Fruit fly (Drosophila melanogaster) whole organism: ENCODE results near the gene senju.

Experiments
- CG8478 ChIP-seq: fragments of >200 bp; optimal IDR thresholded peaks from 2 replicates; lab custom pipeline; 2018; ENCODE audit warnings: inconsistent platforms
- Dll ChIP-seq: fragments of >200 bp; optimal IDR thresholded peaks from 2 replicates; lab custom pipeline; 2017
- EcR ChIP-seq, 2 experiments: fragments of >200 bp; optimal IDR thresholded peaks; 2 replicates each; lab custom pipeline; 2017; ENCODE audit warnings: missing biosample characterization in 2 of 2, missing genetic modification characterization in 2 of 2, missing genetic modification reagents in 2 of 2
- pan ChIP-seq: fragments of >200 bp; optimal IDR thresholded peaks from 2 replicates; lab custom pipeline; 2017
- psq ChIP-seq: fragments of >200 bp; optimal IDR thresholded peaks from 2 replicates; lab custom pipeline; 2017
- usp ChIP-seq: fragments of >200 bp; optimal IDR thresholded peaks from 2 replicates; lab custom pipeline; 2017; ENCODE audit warnings: missing biosample characterization, missing genetic modification characterization, mixed read lengths

senju gene

DNA sequence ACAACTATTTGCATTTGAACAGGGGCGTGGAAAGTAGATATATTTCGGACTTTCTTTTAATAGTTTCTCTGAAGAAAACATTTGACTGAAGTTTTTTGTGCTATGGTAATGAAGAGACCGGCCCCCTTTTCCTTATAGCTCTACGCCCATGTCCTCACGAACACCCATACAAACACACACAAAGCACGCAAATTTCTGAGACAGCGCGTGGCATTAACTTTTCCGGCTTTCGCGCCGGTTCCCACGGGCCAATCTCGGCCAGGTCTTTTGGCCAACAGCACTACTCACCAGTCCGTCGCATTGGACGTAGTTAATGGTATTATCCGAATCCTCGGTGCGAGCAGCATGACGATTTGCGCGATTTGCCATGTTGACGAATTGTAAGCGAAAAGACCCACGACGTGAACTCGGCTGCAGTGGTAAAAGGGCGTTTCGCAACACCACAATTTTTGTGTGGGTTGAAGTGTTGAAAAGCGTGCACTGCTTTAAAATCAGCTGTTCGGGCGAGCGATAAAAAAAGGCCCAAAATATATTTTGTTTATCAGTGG is at the start of gene senju:
Gene senju, plus strand, starts transcription at position 477 of the 548 bp plus-strand sequence.
- TF ChIP-seq EcR (GFP tag; optimal IDR thresholded peaks at IDR 0.05; lab: Kevin White, UChicago) = no peak
- no peak for TF ChIP-seq Dll (lab: Kevin White, UChicago)
- TF ChIP-seq usp (GFP tag; lab: Kevin White, UChicago) = no peak
- TF ChIP-seq psq (lab: Kevin White, UChicago) = no peak
- no peak for TF ChIP-seq pan (lab: Kevin White, UChicago)
- no peak for TF ChIP-seq CG8478

DNA sequence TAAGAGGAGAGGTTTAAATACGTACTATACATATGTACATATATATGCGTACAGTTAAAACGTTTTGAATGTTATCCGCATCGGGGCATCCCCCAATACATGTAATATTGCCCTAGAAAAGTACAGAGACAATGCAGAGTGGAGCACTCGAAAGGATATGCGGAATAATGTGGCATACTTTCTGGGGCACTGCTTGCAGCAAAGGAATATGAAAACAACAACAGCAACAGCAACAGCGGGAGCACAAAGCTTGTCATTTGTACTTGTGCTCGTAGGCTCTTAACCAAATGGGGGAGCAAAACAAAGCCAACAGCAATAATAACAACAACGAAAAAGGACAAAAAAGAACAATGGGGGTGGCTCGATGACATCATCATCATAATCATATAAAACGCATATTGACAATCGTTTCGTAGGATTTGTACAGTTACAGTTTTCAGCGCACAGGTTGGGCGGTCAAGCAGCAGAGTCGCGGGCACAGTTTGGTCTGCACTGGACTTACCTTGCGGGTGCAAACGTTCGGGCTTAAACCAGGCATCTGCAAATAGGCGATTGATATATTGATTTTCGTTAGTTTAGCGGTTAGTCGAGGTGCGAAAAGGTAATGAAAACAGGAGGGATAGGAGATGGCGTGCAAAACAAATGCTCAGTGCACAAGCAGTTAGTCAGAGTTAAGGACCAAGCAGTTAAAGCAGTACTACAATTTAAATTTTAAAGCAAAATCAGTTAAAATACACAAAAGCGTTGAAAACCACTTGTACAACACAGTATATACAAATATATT is 48.8 kb upstream of the senju start:
- TF ChIP-seq CG8478 = no peak
- TF ChIP-seq pan (lab: Kevin White, UChicago) = no peak
- TF ChIP-seq EcR (GFP tag; optimal IDR thresholded peaks at IDR 0.05; lab: Kevin White, UChicago) = no peak
- no peak for TF ChIP-seq psq (lab: Kevin White, UChicago)
- no peak for TF ChIP-seq usp (GFP tag; lab: Kevin White, UChicago)
- TF ChIP-seq Dll (lab: Kevin White, UChicago) = no peak

DNA sequence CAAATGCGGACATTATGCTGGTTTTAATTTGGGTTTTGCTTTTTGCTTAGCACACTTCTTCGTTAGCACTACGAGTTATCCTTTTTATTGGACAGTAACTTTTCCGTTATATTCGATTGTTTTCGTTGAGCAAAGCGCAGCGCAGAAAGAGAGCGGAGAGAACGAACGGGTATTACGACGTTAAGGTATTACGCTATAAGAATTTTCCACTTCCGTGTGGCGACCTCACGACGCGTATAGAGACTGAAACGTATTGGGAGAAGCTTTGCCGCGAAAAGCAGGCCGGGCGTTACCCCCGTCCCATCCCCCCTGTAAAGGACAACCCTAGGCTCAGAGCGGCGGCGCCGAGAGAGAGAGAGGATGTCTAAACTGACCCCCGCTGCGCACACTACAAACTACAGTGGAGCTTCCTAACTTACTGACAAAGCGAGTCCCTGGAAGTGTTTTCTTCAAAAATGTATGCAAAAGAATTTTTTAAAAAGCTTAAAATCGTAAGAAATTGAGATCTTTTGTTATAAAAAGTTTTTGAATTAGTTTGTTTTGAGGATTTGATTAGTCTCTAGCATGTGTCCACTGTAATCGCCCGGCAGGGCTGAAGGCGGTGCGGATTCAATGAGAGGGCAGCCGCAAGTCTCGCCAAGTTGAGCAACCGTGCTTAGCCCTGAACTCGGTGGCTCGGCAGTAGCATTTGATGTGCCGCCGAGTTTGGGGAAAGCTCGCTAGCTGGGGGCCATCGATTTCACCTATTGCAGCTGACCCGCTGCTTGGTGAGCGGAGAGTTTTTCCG is 47.8 kb upstream of the senju start:
- TF ChIP-seq EcR (GFP tag; optimal IDR thresholded peaks at IDR 0.05; lab: Kevin White, UChicago) (no peak), pan (lab: Kevin White, UChicago) (peak; percentile 65)

DNA sequence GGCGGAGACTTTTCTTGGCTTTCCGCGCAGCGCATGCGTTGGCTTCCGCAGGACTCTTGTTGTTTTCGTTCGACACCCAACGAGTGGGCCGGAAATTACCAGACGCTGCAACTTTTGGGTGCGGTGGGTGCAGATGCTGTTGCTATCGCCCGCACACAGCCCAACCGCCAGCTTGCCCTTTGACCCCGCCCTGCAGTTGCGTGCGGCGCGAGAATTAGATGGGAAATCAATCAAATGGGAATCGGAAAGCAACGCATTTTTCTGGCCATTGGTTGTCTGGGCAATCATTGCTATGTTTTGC is 47.2 kb upstream of the senju start:
- no peak for TF ChIP-seq pan (lab: Kevin White, UChicago)
- no peak for TF ChIP-seq usp (GFP tag; lab: Kevin White, UChicago)
- TF ChIP-seq Dll (lab: Kevin White, UChicago) = no peak
- TF ChIP-seq CG8478 = no peak
- TF ChIP-seq psq (lab: Kevin White, UChicago) = no peak

DNA sequence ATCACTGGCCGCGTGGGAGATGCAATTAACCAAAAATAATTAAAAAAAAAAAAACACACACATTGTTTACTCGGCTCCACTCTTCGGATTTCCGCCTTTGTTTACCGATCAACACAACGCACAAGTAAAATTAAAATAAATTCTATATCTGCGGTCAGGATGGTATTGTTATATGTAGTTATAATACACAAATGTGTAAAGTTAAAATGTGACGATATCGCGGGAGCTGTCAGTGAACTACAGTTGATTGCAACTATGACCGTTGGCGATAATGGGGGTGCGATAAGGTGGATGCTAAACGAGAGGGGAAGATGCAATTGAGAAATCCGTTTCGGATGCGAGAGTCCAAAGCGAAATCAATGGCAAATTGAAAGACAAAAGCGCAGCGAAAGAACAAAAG is 46.3 kb upstream of the senju start:
- TF ChIP-seq Dll (lab: Kevin White, UChicago) = no peak
- no peak for TF ChIP-seq usp (GFP tag; lab: Kevin White, UChicago)
- TF ChIP-seq EcR (GFP tag; optimal IDR thresholded peaks at IDR 0.05; lab: Kevin White, UChicago) = no peak
- TF ChIP-seq CG8478 = no peak
- no peak for TF ChIP-seq psq (lab: Kevin White, UChicago)
- no peak for TF ChIP-seq pan (lab: Kevin White, UChicago)

DNA sequence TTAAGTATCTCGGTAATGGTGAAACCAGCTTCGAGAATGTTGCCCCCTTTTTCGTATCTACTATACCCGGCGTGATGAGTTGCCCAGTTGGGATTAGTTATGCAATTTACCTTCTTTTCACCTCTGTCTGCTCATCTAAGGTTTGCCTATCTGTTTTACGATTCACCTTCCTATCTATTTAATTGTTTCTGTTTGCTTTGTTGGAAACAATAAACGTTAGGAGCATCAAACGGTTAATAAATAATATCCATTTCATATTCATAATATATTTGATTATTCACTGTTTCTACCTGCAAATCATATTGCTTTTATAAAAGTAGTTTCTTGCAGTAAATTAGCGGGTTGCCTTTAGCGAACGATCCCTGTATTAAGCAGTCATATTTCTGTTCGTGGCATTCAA is 45.4 kb upstream of the senju start:
- TF ChIP-seq usp (GFP tag; lab: Kevin White, UChicago) (no peak), CG8478 (no peak), pan (lab: Kevin White, UChicago) (no peak), EcR (GFP tag; optimal IDR thresholded peaks at IDR 0.05; lab: Kevin White, UChicago) (no peak), Dll (lab: Kevin White, UChicago) (no peak), psq (lab: Kevin White, UChicago) (no peak)

DNA sequence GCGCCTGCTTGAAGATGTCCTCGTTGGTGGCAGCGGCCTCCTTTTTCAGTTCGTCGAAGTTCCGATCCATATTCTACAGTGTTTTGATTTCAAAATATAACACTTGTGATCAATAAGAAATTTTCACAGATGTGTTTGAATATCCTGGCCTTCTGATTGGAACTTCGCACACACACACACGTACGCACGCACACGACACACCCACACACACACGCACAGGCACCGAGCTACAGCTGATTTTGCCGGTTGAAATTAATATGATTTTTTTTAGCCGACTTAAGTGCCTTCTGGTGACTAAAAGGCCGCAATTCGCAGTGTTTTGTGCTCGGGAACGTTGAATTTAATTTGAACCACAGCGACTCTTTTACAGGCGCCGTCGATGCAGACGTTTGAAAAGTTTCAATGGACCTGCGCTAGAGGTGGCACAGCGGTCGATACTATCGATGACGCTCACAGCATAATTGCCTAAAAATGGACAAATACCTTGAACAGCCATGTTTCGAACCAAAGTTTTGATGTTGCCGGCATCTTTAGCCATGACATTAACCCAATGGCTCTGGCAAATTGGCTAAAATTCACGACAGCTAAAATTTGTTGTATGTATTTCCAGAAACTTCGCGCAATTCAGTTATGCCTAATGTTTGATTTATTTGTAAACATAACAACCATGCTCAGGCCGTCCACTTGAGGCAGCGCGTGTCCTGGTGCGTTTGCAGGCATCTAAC is 43.2 kb upstream of the senju start, which contains the start of gene Rtnl1:
Gene Rtnl1, minus strand, starts transcription at position 415 of the 725 bp plus-strand sequence.
- TF ChIP-seq pan (lab: Kevin White, UChicago) = no peak
- TF ChIP-seq Dll (lab: Kevin White, UChicago) = no peak
- no peak for TF ChIP-seq usp (GFP tag; lab: Kevin White, UChicago)
- TF ChIP-seq CG8478 = no peak
- TF ChIP-seq psq (lab: Kevin White, UChicago) = no peak
- TF ChIP-seq EcR (GFP tag; optimal IDR thresholded peaks at IDR 0.05; lab: Kevin White, UChicago) = no peak

DNA sequence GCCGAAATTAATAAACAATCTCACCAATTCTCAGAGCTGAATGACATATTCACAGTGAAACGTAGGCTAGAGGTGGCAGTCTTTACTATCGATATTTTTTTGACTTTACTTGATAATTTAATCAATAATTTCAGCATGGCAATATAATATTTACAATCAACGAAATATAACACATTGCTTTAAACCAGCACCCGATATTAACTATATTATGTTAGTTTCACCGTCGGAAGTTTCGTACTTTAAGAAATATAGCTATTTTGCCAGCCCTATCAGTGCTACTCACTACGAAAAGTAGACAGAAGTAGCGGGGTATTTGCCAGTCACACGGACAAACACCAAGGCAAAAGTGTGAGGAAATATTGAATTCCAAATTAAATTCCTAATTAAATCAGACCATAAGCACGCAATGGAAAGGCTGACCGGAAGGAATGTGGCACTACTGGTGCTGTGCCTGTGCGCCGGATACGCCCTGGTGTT is 41.8 kb upstream of the senju start, which contains the start of the genes CG31917, Tfb5 and SelT:
Gene CG31917, minus strand, starts transcription at position 51 of the 477 bp plus-strand sequence.
Gene Tfb5, minus strand, starts transcription at position 51 of the 477 bp plus-strand sequence.
Gene SelT, plus strand, starts transcription at position 139 of the 477 bp plus-strand sequence.
- TF ChIP-seq CG8478 = no peak
- no peak for TF ChIP-seq pan (lab: Kevin White, UChicago)
- no peak for TF ChIP-seq EcR (GFP tag; optimal IDR thresholded peaks at IDR 0.05; lab: Kevin White, UChicago)
- no peak for TF ChIP-seq usp (GFP tag; lab: Kevin White, UChicago)
- no peak for TF ChIP-seq Dll (lab: Kevin White, UChicago)
- TF ChIP-seq psq (lab: Kevin White, UChicago) = no peak

DNA sequence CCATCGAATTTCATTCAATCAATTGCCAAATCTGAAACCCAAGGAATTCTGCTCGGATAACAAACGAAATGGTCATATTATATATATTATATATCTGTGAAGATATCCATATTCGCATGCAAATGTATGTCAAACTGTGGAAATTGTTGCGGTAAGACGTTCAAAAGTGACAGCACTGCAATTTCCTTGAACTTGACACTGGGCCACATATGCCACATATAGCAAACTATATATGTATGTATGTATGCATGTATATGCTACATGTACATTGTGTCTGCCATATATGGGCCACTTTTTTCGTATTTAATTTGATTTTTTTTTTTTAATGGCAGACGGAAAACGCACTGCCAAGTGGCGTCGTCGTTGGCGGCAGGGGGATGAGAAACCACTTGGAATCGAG is 32.2 kb upstream of the senju start:
- no peak for TF ChIP-seq CG8478

DNA sequence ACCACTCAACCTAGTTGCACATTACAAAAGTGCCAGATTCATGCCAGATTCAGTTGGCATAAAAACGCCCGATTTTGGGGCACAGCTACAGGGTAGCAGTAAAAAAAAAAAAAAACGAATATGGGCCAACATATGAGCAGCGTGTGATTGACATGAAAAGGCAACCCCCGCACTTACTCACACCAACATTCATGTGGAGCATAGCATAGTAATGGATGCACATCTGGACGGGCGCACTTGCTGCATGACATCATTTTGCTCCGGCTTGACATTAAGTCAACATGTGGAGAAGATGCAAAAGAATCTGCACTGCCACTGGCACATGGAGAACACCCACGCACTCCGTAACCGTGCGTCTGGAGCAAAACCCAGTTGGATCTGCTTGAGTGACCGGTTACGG is 30.0 kb upstream of the senju start:
- TF ChIP-seq pan (lab: Kevin White, UChicago) (no peak), Dll (lab: Kevin White, UChicago) (no peak), usp (GFP tag; lab: Kevin White, UChicago) (no peak), psq (lab: Kevin White, UChicago) (no peak), EcR (GFP tag; optimal IDR thresholded peaks at IDR 0.05; lab: Kevin White, UChicago) (no peak), CG8478 (no peak)

DNA sequence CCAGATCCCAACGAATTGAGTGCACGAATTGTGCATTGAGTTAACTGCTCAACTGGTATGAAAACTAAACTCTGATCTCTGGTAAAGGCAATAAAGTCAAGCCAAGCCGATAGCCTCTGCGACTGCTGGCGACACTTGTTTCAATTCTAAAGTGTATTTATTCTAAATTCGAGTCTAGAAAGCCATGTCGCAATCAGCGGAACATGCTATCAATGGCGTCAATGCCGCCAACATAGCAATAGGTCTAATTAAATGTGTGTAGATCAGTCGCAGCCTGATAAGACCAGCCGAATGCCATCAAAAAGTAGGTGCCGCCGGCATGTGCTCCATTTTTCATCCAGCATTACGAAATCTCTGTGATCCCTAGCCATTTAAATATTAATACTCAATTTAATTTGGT is 27.1 kb upstream of the senju start:
- TF ChIP-seq Dll (lab: Kevin White, UChicago) (no peak), pan (lab: Kevin White, UChicago) (no peak), usp (GFP tag; lab: Kevin White, UChicago) (no peak), EcR (GFP tag; optimal IDR thresholded peaks at IDR 0.05; lab: Kevin White, UChicago) (no peak), CG8478 (no peak), psq (lab: Kevin White, UChicago) (no peak)
